Worm (Caenorhabditis elegans): ENCODE measurements around the gene F25E5.16.

- TF ChIP-seq hlh-30 (tag; optimal IDR thresholded peaks at IDR 0.05; ENCODE audit: insufficient read depth) (no peak), hlh-15 (tag; optimal IDR thresholded peaks at IDR 0.05) (no peak), hlh-13 (GFP tag; optimal IDR thresholded peaks at IDR 0.05) (no peak), rnt-1 (tag; optimal IDR thresholded peaks at IDR 0.05) (no peak)
These were observed 23.2 kb upstream of the F25E5.16 start, which contains the start of gene F18E3.12 for ce11 chrV:7414909-7415308.
